Worm (Caenorhabditis elegans) whole organism, mixed stage, embryonic: ENCODE measurements around the gene acp-5.

Experiments
- lsy-2 ChIP-seq: fragments of 150-350 bp; optimal IDR thresholded peaks from 2 replicates; lab custom pipeline; 2014; ENCODE audit warnings: missing biosample characterization, missing genetic modification characterization
- pha-4 ChIP-seq: fragments of 150-350 bp; optimal IDR thresholded peaks from 2 replicates; lab custom pipeline; 2018; ENCODE audit warnings: missing biosample characterization, missing genetic modification reagents, missing genetic modification characterization

DNA sequence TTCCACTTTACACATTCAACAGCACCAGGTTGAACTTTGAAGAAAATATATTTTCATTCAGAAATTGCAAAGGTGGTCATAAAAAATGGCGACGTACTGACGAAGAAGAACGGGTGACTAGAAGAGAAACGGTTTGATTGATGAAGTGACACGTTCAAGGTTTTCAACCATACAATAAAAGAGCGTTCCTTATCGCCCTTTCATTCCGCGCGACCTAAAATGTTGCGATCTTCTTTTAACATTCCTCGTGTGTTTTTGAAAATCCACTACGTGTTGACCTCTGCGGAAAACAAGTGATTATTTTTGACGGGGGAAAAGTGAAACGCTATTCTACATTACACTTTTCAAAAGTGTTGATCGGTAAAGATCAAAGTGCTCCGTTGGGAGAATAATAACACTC, 1.1 kb upstream of the acp-5 start:
- TF ChIP-seq pha-4 (tag; lab: Kevin White, UChicago) (no peak), lsy-2 (tag; lab: Kevin White, UChicago) (no peak)
